Worm (Caenorhabditis elegans): ENCODE measurements around the gene F33E11.3.
A peak's percentile ranks its signal among the peaks of the same experiment; 100 is the strongest.

The F33E11.3 gene

DNA sequence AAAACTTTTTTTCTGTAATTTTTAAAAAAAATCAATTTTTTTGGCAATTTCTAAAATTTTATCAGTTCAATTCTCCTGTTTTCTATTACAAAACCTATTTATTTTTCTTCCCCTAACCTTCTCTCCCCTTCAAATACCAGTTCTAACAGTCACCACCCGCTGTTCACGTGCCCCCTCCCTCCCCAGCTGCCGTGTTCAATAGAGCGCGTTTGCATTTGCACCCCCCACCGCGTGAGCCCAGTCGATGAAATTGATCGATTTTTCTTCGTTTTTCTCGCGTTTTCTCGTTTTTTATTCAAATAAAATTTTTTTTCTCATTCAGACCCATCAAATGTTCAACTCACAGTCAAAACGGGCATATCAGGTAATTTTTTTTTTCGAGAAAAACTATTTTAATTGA, 44.5 kb upstream of the F33E11.3 start, which contains the start of gene atg-9 (continued):
- TF ChIP-seq K11D2.4 (GFP tag; IDR thresholded peaks at IDR 0.05) (0 out of 2 replicates have a peak, but pooled peaks have one; percentile 15), akir-1 (GFP tag; optimal IDR thresholded peaks at IDR 0.05) (no peak), ceh-100 (GFP tag; IDR thresholded peaks at IDR 0.05) (peak; percentile 54), sptf-2 (GFP tag; optimal IDR thresholded peaks at IDR 0.05) (no peak), mel-28 (tag; optimal IDR thresholded peaks at IDR 0.05; ENCODE audit: borderline replicate concordance) (no peak), C06A6.2 (GFP tag; conservative IDR thresholded peaks at IDR 0.05) (peak; percentile 56; the same call in 1 of the 2 replicates), T07F8.4 (tag; optimal IDR thresholded peaks at IDR 0.05) (no peak), F23B12.7 (tag; optimal IDR thresholded peaks at IDR 0.05; ENCODE audit: insufficient read depth) (peak; percentile 21), B0336.3 (GFP tag; IDR thresholded peaks at IDR 0.05) (peak; percentile 37; the same call in 1 of the 2 replicates), snpc-1.1 (tag; optimal IDR thresholded peaks at IDR 0.05; ENCODE audit: insufficient read depth) (no peak), ceh-40 (GFP tag; IDR thresholded peaks at IDR 0.05) (no peak), lin-35 (GFP tag; optimal IDR thresholded peaks at IDR 0.05) (peak in 1 of 3 experiments; percentile 68), sea-2 (GFP tag; IDR thresholded peaks at IDR 0.05) (no peak), madf-6 (GFP tag; IDR thresholded peaks at IDR 0.05) (peak; percentile 41), ztf-3 (GFP tag; optimal IDR thresholded peaks at IDR 0.05) (no peak), B0261.1 (tag; optimal IDR thresholded peaks at IDR 0.05) (no peak), aptf-3 (GFP tag; IDR thresholded peaks at IDR 0.05) (no peak), snpc-1.3 (tag; optimal IDR thresholded peaks at IDR 0.05; ENCODE audit: insufficient read depth) (no peak), nfya-1 (tag; optimal IDR thresholded peaks at IDR 0.05; ENCODE audit: borderline replicate concordance, insufficient read depth) (no peak), ZK185.1 (tag; optimal IDR thresholded peaks at IDR 0.05; ENCODE audit: poor library complexity, severe bottlenecking) (no peak), efl-1 (GFP tag; optimal IDR thresholded peaks at IDR 0.05) (no peak), athp-1 (tag; optimal IDR thresholded peaks at IDR 0.05) (peak; percentile 10), cebp-1 (GFP tag; IDR thresholded peaks at IDR 0.05) (no peak), cebp-1 (tag; optimal IDR thresholded peaks at IDR 0.05) (peak; percentile 83), rpc-1 (optimal IDR thresholded peaks at IDR 0.05) (no peak), rpc-1 (tag; optimal IDR thresholded peaks at IDR 0.05) (no peak), Y56A3A.18 (GFP tag; IDR thresholded peaks at IDR 0.05) (peak; percentile 80; the same call in 1 of the 2 replicates), ceh-79 (tag; optimal IDR thresholded peaks at IDR 0.05) (no peak), gei-17 (GFP tag; optimal IDR thresholded peaks at IDR 0.05) (peak; percentile 7), K12H6.12 (tag; optimal IDR thresholded peaks at IDR 0.05) (peak; percentile 75), nhr-90 (tag; optimal IDR thresholded peaks at IDR 0.05) (no peak), egl-44 (GFP tag; IDR thresholded peaks at IDR 0.05) (0 out of 2 replicates have a peak, but pooled peaks have one; percentile 33), Y53F4B.3 (GFP tag; IDR thresholded peaks at IDR 0.05) (no peak), madf-3 (GFP tag; IDR thresholded peaks at IDR 0.05) (0 out of 2 replicates have a peak, but pooled peaks have one; percentile 79), nhr-80 (tag; optimal IDR thresholded peaks at IDR 0.05) (peak; percentile 33), lin-54 (GFP tag; optimal IDR thresholded peaks at IDR 0.05) (peak; percentile 20), hmg-20 (GFP tag; IDR thresholded peaks at IDR 0.05) (0 out of 2 replicates have a peak, but pooled peaks have one; percentile 22), tbp1 (GFP tag; optimal IDR thresholded peaks at IDR 0.05) (peak; percentile 57), lsl-1 (GFP tag; optimal IDR thresholded peaks at IDR 0.05) (no peak), ztf-26 (tag; optimal IDR thresholded peaks at IDR 0.05) (peak; percentile 73), dpff-1 (tag; optimal IDR thresholded peaks at IDR 0.05) (no peak), ets-4 (GFP tag; optimal IDR thresholded peaks at IDR 0.05) (no peak), tlf-1 (GFP tag; optimal IDR thresholded peaks at IDR 0.05) (peak; percentile 59), madf-8 (GFP tag; conservative IDR thresholded peaks at IDR 0.05) (no peak), ztf-28 (GFP tag; IDR thresholded peaks at IDR 0.05) (no peak), hmg-1.2 (GFP tag; IDR thresholded peaks at IDR 0.05) (peak; percentile 34; the same call in 1 of the 2 replicates), dox-1 (GFP tag; IDR thresholded peaks at IDR 0.05) (peak; percentile 70; the same call in 1 of the 2 replicates), F39B2.1 (GFP tag; IDR thresholded peaks at IDR 0.05) (no peak), unc-130 (GFP tag; optimal IDR thresholded peaks at IDR 0.05) (no peak)
